Fruit fly (Drosophila melanogaster): Measurements from ENCODE around the gene CG33668.

dm6 chrX:6376748-6377147 is 42.5 kb downstream of the CG33668 start:
- TF ChIP-seq CG11902 (GFP tag; optimal IDR thresholded peaks at IDR 0.05) (no peak), lz (GFP tag; optimal IDR thresholded peaks at IDR 0.05) (no peak), CG6163 (GFP tag; IDR thresholded peaks at IDR 0.05) (no peak), CG7368 (GFP tag; optimal IDR thresholded peaks at IDR 0.05) (no peak), Blimp-1 (GFP tag; optimal IDR thresholded peaks at IDR 0.05) (no peak), dac (GFP tag; optimal IDR thresholded peaks at IDR 0.05) (no peak), Ets96B (tag; optimal IDR thresholded peaks at IDR 0.05) (no peak)
